Worm (Caenorhabditis elegans): ENCODE data around the gene cku-70.

cku-70 gene

DNA sequence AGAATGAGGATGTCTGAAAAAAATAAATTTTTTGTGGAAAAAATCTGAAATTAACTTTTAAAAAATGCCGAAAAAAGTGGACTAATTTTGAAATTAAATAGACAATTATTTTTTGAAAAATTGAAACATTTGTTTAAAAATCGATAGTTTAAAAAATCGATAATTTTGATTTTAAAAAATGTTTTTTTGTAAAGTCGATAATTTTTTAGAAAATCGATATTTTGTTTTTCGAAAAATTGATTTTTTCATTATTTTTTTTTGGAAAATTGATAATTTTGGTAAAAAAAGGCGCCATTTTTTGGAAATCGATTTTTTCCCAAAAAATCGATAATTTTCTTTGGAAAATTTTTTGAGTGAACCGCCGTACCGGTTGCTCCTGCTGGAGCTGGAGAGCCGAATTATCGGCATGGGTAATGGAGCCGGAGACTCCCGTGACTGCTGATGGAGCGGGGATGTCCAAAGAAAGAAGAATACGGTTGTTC, 17.6 kb downstream of the cku-70 start:
- TF ChIP-seq blmp-1 (tag; optimal IDR thresholded peaks at IDR 0.05) (no peak), flh-1 (GFP tag; optimal IDR thresholded peaks at IDR 0.05) (no peak), elt-3 (tag; optimal IDR thresholded peaks at IDR 0.05) (no peak), nhr-28 (tag; optimal IDR thresholded peaks at IDR 0.05) (no peak), cnd-1 (tag; optimal IDR thresholded peaks at IDR 0.05) (no peak), tbx-8 (GFP tag; optimal IDR thresholded peaks at IDR 0.05) (no peak), ces-1 (GFP tag; optimal IDR thresholded peaks at IDR 0.05) (no peak), elt-1 (tag; optimal IDR thresholded peaks at IDR 0.05; ENCODE audit: borderline replicate concordance, insufficient read depth) (no peak), nhr-12 (tag; optimal IDR thresholded peaks at IDR 0.05) (no peak), snpc-4 (tag; optimal IDR thresholded peaks at IDR 0.05) (no peak), drap-1 (GFP tag; optimal IDR thresholded peaks at IDR 0.05) (no peak), hlh-1 (tag; optimal IDR thresholded peaks at IDR 0.05) (no peak), M03D4.4 (tag; optimal IDR thresholded peaks at IDR 0.05) (no peak), nhr-237 (tag; optimal IDR thresholded peaks at IDR 0.05) (no peak), lin-32 (GFP tag; optimal IDR thresholded peaks at IDR 0.05) (no peak), mab-5 (tag; optimal IDR thresholded peaks at IDR 0.05) (no peak), unc-62 (GFP tag; optimal IDR thresholded peaks at IDR 0.05) (no peak), lin-13 (tag; optimal IDR thresholded peaks at IDR 0.05) (no peak)

DNA sequence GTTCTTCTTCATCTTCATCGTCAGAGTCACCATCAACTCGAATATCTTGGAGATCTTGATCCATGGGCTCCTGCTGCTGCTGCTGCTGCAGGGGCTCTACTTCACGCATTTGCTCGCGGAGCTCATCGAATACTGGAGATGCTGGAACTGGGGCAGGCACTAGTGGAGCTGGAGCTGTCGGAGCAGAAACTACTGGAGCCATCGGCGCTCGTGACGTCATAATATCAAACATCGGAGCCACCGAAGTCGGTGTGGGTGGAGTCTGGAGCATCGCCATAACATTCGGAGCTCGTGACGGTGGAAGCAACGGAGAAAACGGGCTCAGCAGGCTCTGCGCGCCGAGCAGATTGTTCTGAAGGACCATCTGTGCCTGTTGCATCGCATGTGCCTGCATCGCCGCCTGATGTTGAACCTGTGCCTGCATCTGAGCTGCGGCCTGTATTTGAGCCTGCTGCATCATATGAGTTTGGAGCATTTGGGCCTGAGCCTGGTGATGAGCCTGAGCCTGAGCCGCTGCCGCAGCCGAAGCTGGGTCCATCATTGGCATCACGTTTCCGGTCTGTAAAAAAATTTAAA, 21.1 kb downstream of the cku-70 start:
- no peak for TF ChIP-seq nhr-237 (tag; optimal IDR thresholded peaks at IDR 0.05)
- no peak for TF ChIP-seq hlh-1 (tag; optimal IDR thresholded peaks at IDR 0.05)

DNA sequence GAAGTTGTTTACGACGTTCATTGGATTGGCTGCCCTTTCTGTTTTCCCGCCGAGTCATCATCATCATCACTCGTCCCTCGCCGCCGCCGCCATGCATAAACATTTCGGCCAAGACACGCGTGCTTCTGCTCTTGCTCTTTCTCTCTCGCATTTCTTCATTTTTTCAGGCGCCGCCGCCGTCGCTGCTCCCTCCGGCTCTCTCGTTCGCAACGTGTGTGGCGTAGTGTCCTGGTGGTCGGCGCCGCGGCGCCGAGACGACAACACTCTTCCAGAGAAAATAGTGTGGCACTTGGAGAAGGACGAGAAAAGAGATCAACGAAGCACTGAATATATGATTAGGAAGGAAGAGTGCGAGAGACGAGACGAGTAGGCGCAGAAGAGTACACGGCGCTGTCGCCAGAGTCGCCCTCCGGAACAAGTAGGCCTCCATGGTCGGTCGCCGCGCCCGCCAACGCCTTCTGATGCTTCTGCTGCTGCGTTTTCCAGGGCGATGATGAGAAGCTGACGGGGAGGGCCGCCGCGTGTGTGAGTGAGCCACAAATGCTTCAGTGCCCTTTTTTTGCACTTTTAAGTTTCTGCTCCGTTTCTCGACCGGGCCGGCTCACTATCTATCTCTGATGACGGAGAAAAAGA, 31.0 kb downstream of the cku-70 start:
- TF ChIP-seq ceh-83 (GFP tag; optimal IDR thresholded peaks at IDR 0.05), result no peak
- no peak for TF ChIP-seq ham-2 (GFP tag; optimal IDR thresholded peaks at IDR 0.05)
- no peak for TF ChIP-seq blmp-1 (tag; optimal IDR thresholded peaks at IDR 0.05)
- TF ChIP-seq mab-5 (tag; optimal IDR thresholded peaks at IDR 0.05), result no peak
- no peak for TF ChIP-seq lin-13 (tag; optimal IDR thresholded peaks at IDR 0.05)
- no peak for TF ChIP-seq pha-4 (tag; optimal IDR thresholded peaks at IDR 0.05)
- TF ChIP-seq unc-62 (GFP tag; optimal IDR thresholded peaks at IDR 0.05), result no peak
- no peak for TF ChIP-seq nhr-12 (tag; optimal IDR thresholded peaks at IDR 0.05)
- TF ChIP-seq lin-32 (GFP tag; optimal IDR thresholded peaks at IDR 0.05), result no peak
- no peak for TF ChIP-seq mep-1 (tag; optimal IDR thresholded peaks at IDR 0.05)
- TF ChIP-seq M03D4.4 (tag; optimal IDR thresholded peaks at IDR 0.05), result no peak
- TF ChIP-seq ztf-11 (tag; optimal IDR thresholded peaks at IDR 0.05), result no peak
- no peak for TF ChIP-seq lsy-2 (tag; optimal IDR thresholded peaks at IDR 0.05)
- no peak for TF ChIP-seq ces-1 (GFP tag; optimal IDR thresholded peaks at IDR 0.05)
- no peak for TF ChIP-seq hlh-1 (tag; optimal IDR thresholded peaks at IDR 0.05)
- no peak for TF ChIP-seq snpc-4 (tag; optimal IDR thresholded peaks at IDR 0.05)

DNA sequence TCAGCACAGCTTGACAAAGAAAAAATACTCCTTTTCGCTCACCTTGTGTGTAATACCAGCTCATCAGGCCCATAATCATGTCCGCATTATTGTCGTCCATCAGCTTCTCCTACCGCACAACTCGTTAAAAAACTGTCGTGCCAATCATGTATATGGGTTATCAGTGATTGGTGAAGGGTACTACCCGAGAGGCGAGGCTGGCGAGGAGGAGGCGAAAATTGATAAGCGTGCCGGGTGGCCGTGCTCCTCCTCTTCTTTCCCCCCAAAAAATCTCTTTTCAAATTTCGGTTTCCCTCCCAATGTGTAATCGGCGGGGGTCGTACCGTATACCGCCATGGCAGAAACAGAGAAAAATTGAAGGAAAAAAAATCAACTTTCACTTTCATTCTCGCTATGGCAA, 33.5 kb downstream of the cku-70 start:
- no peak for TF ChIP-seq mls-2 (tag; optimal IDR thresholded peaks at IDR 0.05)
- TF ChIP-seq nhr-237 (tag; optimal IDR thresholded peaks at IDR 0.05), result no peak
- no peak for TF ChIP-seq ham-2 (GFP tag; optimal IDR thresholded peaks at IDR 0.05)
- no peak for TF ChIP-seq M03D4.4 (tag; optimal IDR thresholded peaks at IDR 0.05)
- TF ChIP-seq nhr-76 (tag; optimal IDR thresholded peaks at IDR 0.05), result no peak
- no peak for TF ChIP-seq unc-62 (GFP tag; optimal IDR thresholded peaks at IDR 0.05)
- no peak for TF ChIP-seq mab-5 (tag; optimal IDR thresholded peaks at IDR 0.05)
- no peak for TF ChIP-seq drap-1 (GFP tag; optimal IDR thresholded peaks at IDR 0.05)
- no peak for TF ChIP-seq sem-2 (GFP tag; optimal IDR thresholded peaks at IDR 0.05)
- TF ChIP-seq sptf-1 (tag; optimal IDR thresholded peaks at IDR 0.05), result no peak
- TF ChIP-seq ceh-83 (GFP tag; optimal IDR thresholded peaks at IDR 0.05), result no peak
- TF ChIP-seq tbx-8 (GFP tag; optimal IDR thresholded peaks at IDR 0.05), result no peak
- TF ChIP-seq elt-3 (tag; optimal IDR thresholded peaks at IDR 0.05), result no peak
- no peak for TF ChIP-seq bed-3 (GFP tag; optimal IDR thresholded peaks at IDR 0.05)
- no peak for TF ChIP-seq lin-13 (tag; optimal IDR thresholded peaks at IDR 0.05)
- no peak for TF ChIP-seq flh-1 (GFP tag; optimal IDR thresholded peaks at IDR 0.05)
- TF ChIP-seq unc-120 (tag; optimal IDR thresholded peaks at IDR 0.05; ENCODE audit: poor library complexity, severe bottlenecking), result no peak

DNA sequence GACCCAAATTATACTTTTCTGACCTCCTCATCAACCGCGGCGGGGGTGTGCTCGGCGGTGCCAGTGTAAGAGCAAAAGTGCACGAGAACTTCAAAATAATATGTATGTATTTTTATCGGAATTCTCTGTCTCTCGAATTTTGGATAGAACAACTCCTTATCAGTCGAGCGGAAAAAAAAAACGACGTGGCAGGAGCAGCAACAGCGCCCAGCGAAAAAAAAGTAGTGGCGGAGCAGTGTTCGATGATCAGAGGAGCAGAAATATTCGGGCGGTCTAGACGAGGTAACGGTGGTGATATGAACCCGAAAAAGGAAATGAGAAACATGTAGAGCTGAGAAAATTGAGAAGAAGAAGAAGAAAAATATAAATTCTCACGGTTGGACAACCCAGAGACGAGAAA, 38.6 kb downstream of the cku-70 start:
- TF ChIP-seq ceh-43 (GFP tag; optimal IDR thresholded peaks at IDR 0.05) (no peak), ztf-11 (tag; optimal IDR thresholded peaks at IDR 0.05) (no peak), lsy-2 (tag; optimal IDR thresholded peaks at IDR 0.05) (no peak), mep-1 (tag; optimal IDR thresholded peaks at IDR 0.05) (no peak)

All from whole organism, mixed stage, embryonic.